Fruit fly (Drosophila melanogaster) whole organism: ENCODE data around the gene LManI.

Experiments
- CG8478 ChIP-seq: fragments of >200 bp; optimal IDR thresholded peaks from 2 replicates; lab custom pipeline; 2018; ENCODE audit warnings: inconsistent platforms
- Dll ChIP-seq: fragments of >200 bp; optimal IDR thresholded peaks from 2 replicates; lab custom pipeline; 2017
- EcR ChIP-seq, 2 experiments: fragments of >200 bp; optimal IDR thresholded peaks; 2 replicates each; lab custom pipeline; 2017; ENCODE audit warnings: missing biosample characterization in 2 of 2, missing genetic modification characterization in 2 of 2, missing genetic modification reagents in 2 of 2
- pan ChIP-seq: fragments of >200 bp; optimal IDR thresholded peaks from 2 replicates; lab custom pipeline; 2017
- psq ChIP-seq: fragments of >200 bp; optimal IDR thresholded peaks from 2 replicates; lab custom pipeline; 2017
- usp ChIP-seq: fragments of >200 bp; optimal IDR thresholded peaks from 2 replicates; lab custom pipeline; 2017; ENCODE audit warnings: missing biosample characterization, missing genetic modification characterization, mixed read lengths

The LManI gene

DNA sequence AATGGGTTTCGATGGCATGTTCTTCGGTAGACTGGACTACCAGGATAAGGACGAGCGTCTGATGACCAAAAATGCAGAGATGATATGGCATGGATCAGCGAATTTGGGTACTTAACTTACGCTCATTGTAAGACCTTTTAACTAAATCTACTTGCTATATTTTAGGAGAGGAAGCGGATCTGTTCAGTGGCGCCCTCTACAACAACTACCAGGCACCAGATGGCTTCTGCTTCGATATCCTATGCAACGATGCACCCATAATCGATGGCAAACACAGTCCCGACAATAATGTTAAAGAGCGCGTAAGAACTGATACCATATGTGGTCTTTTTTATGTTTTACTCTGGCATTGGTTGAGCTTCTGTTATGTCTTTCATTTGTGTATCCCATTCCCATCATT is 1.9 kb upstream of the LManI start:
- TF ChIP-seq usp (GFP tag; lab: Kevin White, UChicago) (no peak), CG8478 (lab: Kevin White, UChicago) (no peak)

dm6 chr2L:10455944-10456520 is 1.0 kb downstream of the LManI start:
- no peak for TF ChIP-seq psq (lab: Kevin White, UChicago)
- TF ChIP-seq Dll (lab: Kevin White, UChicago), result no peak
- no peak for TF ChIP-seq usp (GFP tag; lab: Kevin White, UChicago)
- no peak for TF ChIP-seq EcR (GFP tag; optimal IDR thresholded peaks at IDR 0.05; lab: Kevin White, UChicago)
- TF ChIP-seq CG8478 (lab: Kevin White, UChicago), result no peak
- no peak for TF ChIP-seq pan (lab: Kevin White, UChicago)

- TF ChIP-seq pan (lab: Kevin White, UChicago) (no peak), psq (lab: Kevin White, UChicago) (no peak), Dll (lab: Kevin White, UChicago) (no peak), usp (GFP tag; lab: Kevin White, UChicago) (no peak), EcR (GFP tag; optimal IDR thresholded peaks at IDR 0.05; lab: Kevin White, UChicago) (no peak), CG8478 (lab: Kevin White, UChicago) (no peak)
These were observed 4.7 kb downstream of the LManI start, which contains the start of gene ppk10 for dm6 chr2L:10452296-10452695. TSS of gene ppk10 (minus strand) at chr2L:10452396.

DNA sequence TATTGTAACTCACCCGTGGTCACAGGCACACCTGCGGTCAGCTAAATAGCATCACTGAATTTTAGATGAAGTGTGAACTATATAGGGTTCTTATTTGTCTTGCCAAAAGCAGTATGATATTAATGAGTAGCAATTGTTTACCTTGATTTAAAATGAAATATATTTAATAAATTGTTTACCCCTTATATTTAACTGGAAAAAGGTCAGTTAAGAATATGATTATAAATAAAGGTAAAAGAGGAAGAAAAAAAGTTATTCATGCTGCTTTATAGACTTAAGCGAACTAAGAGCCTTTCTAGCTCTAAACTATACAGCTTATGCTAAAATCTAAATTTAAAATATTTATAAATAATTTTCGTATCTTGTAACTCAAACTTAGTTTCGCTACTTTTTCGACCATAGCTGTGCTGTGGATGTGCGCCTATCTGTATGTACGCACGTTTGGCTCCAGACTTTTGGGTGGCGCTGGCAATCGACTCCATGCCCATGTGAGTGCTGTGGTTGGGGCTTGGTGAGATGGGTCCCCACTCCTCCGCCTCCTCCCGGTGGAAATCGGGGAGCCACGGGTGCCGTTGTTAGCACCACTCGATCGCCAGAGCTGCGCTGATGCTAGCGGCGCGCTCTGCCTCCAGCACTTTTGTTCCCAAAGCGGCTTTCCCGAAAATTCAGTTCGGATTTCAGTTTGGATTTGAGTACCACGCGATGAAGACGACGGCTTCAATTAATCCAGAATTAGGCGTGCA is 14.8 kb downstream of the LManI start, which contains the start of gene loh:
Gene loh, plus strand, starts transcription at position 487 of the 743 bp plus-strand sequence.
- TF ChIP-seq Dll (lab: Kevin White, UChicago) (no peak), CG8478 (lab: Kevin White, UChicago) (no peak), EcR (GFP tag; optimal IDR thresholded peaks at IDR 0.05; lab: Kevin White, UChicago) (no peak), pan (lab: Kevin White, UChicago) (no peak)

- no peak for TF ChIP-seq usp (GFP tag; lab: Kevin White, UChicago)
- TF ChIP-seq psq (lab: Kevin White, UChicago), result no peak
- no peak for TF ChIP-seq EcR (GFP tag; optimal IDR thresholded peaks at IDR 0.05; lab: Kevin White, UChicago)
- no peak for TF ChIP-seq CG8478 (lab: Kevin White, UChicago)
- no peak for TF ChIP-seq Dll (lab: Kevin White, UChicago)
- no peak for TF ChIP-seq pan (lab: Kevin White, UChicago)
These were observed 17.9 kb downstream of the LManI start, which contains the start of gene Nse4 for dm6 chr2L:10439174-10439573. TSS of gene Nse4 (plus strand) at chr2L:10439440.

- no peak for TF ChIP-seq usp (GFP tag; lab: Kevin White, UChicago)
- TF ChIP-seq EcR (GFP tag; optimal IDR thresholded peaks at IDR 0.05; lab: Kevin White, UChicago), result no peak
- no peak for TF ChIP-seq pan (lab: Kevin White, UChicago)
- no peak for TF ChIP-seq psq (lab: Kevin White, UChicago)
- TF ChIP-seq CG8478 (lab: Kevin White, UChicago), result no peak
- no peak for TF ChIP-seq Dll (lab: Kevin White, UChicago)
These were observed 19.7 kb downstream of the LManI start, which contains the start of gene STUB1 for dm6 chr2L:10437317-10437716. TSS of gene STUB1 (plus strand) at chr2L:10437548.

DNA sequence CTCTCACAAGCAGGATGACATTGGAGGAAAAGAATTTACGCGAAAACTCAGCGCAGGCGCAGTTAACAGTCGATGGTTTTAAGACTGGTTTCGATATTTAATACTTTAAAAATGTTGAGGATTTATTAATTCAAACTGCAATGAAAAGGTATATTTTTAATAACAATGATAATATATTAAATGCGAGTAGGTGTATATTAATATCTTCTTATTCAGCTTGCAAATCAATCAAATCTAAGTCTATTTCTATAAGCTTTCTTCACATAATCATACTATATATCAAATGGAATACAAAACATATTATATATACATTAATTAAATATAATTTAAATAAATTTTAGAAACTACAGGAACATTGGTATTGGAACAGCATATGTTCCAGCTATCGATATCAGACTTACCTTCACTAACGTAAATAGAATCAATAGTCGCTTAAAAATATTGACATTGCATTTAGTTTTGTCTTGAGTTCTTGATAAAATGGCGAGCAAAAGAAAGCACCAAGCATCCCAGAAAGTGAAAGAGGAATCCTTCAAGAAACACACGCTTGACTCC is 21.4 kb downstream of the LManI start, which contains the start of the genes TBC1D16 and holn1:
Gene TBC1D16, minus strand, starts transcription at position 51 of the 555 bp plus-strand sequence.
Gene holn1, plus strand, starts transcription at position 390 of the 555 bp plus-strand sequence.
- TF ChIP-seq Dll (lab: Kevin White, UChicago) (no peak), EcR (GFP tag; optimal IDR thresholded peaks at IDR 0.05; lab: Kevin White, UChicago) (no peak), usp (GFP tag; lab: Kevin White, UChicago) (no peak), CG8478 (lab: Kevin White, UChicago) (no peak), psq (lab: Kevin White, UChicago) (no peak), pan (lab: Kevin White, UChicago) (no peak)

DNA sequence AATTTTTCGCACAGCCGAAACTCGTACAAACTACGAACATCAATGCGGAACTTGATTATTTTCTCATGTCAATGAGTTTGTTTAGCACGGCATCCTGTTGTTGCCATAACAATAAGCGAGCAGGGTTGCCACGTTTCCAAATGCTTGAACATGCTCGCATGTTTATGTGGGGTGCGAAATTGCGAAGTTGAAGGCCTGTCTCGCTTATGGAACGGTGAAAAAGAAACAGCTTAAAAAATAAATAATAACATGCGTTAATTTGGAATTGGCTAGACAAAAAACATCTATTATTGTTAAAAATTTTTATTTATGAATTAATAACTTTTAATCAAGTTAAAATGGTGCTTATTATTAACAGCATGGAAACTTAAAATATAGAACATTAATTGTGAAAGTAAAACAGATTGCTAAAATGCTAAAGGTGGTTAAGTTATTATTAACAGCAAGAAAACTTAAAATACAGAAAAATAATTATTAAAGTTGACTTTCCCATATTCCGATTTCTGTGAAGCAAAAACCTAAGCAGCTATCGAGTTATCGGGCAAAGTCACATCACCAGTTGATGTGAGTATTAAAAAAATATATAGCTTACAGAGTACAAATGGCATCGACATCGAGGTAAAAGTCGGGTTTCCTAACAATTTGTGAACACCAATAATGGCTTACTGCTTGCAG is 26.1 kb downstream of the LManI start, which contains the start of the genes Bug22 and TfIIB:
Gene Bug22, minus strand, starts transcription at position 117 of the 675 bp plus-strand sequence.
Gene TfIIB, plus strand, starts transcription at position 537 of the 675 bp plus-strand sequence.
- TF ChIP-seq EcR (GFP tag; optimal IDR thresholded peaks at IDR 0.05; lab: Kevin White, UChicago) (no peak), pan (lab: Kevin White, UChicago) (no peak), CG8478 (lab: Kevin White, UChicago) (no peak), usp (GFP tag; lab: Kevin White, UChicago) (no peak), psq (lab: Kevin White, UChicago) (no peak), Dll (lab: Kevin White, UChicago) (no peak)

dm6 chr2L:10428528-10428927 is 28.5 kb downstream of the LManI start, which contains the start of gene CG5188:
TSS of gene CG5188 (plus strand) at chr2L:10428829.
- TF ChIP-seq Dll (lab: Kevin White, UChicago) (no peak), pan (lab: Kevin White, UChicago) (no peak)

DNA sequence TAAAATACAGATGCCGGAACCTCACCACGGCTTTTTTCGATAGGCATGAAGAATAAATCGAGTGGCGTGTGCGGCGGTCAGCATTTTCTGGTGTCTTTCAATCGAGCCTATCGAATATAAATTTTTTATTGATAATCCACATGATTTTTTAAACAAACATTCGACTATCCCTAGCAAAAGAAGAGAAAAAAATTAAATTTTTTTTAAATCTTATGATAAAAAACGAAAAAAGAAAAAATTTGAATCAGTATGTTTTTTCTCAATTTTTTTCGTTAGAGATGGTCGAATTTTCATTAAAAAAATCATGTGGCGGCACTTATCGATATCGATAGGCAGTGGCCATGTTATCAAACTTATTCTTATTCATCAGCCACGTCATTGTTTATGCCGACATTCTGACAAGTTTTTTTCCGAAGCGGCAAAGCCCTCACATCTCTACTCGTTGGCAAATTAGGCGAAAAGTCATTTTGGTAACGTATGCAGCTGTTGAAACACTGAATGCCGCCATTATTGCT is 30.4 kb downstream of the LManI start, which contains the start of the genes SmB and KdelR:
Gene SmB, minus strand, starts transcription at position 94 of the 515 bp plus-strand sequence.
Gene KdelR, plus strand, starts transcription at position 354 of the 515 bp plus-strand sequence.
- TF ChIP-seq usp (GFP tag; lab: Kevin White, UChicago), result no peak
- TF ChIP-seq EcR (GFP tag; optimal IDR thresholded peaks at IDR 0.05; lab: Kevin White, UChicago), result no peak
- no peak for TF ChIP-seq pan (lab: Kevin White, UChicago)
- TF ChIP-seq psq (lab: Kevin White, UChicago), result no peak
- no peak for TF ChIP-seq Dll (lab: Kevin White, UChicago)
- no peak for TF ChIP-seq CG8478 (lab: Kevin White, UChicago)
